Worm (Caenorhabditis elegans): Measurements from ENCODE around the gene grl-27.

ce11 chrV:3581034-3581433 is 5.4 kb upstream of the grl-27 start:
- no peak for TF ChIP-seq aly-2 (tag; optimal IDR thresholded peaks at IDR 0.05)
- no peak for TF ChIP-seq elt-3 (tag; optimal IDR thresholded peaks at IDR 0.05)
- no peak for TF ChIP-seq nhr-237 (tag; optimal IDR thresholded peaks at IDR 0.05)
- no peak for TF ChIP-seq unc-62 (GFP tag; optimal IDR thresholded peaks at IDR 0.05)
- no peak for TF ChIP-seq snpc-4 (tag; optimal IDR thresholded peaks at IDR 0.05)
- no peak for TF ChIP-seq nhr-12 (tag; optimal IDR thresholded peaks at IDR 0.05)
- no peak for TF ChIP-seq nhr-43 (tag; optimal IDR thresholded peaks at IDR 0.05; ENCODE audit: poor library complexity, severe bottlenecking)
- TF ChIP-seq ZK546.5 (tag; optimal IDR thresholded peaks at IDR 0.05): no peak
- no peak for TF ChIP-seq nhr-25 (tag; optimal IDR thresholded peaks at IDR 0.05)
